Fruit fly (Drosophila melanogaster) whole organism, embryonic: Measurements from ENCODE around the gene Slimp.
A peak's percentile ranks its signal among the peaks of the same experiment; 100 is the strongest.

ENCODE experiments used
- Asciz ChIP-seq: fragments of 200-800 bp; sonication (Bioruptor generic); optimal IDR thresholded peaks from 2 replicates; lab custom pipeline; 2017; ENCODE audit warnings: missing biosample characterization, mild to moderate bottlenecking, missing genetic modification characterization, missing genetic modification reagents
- Bgb ChIP-seq: fragments of 200-800 bp; sonication (Bioruptor generic); IDR thresholded peaks from 2 replicates; pipeline ENCODE4 v1.3.6; 2022; ENCODE audit warnings: missing biosample characterization, missing genetic modification characterization; ENCODE audit not compliant: partially characterized antibody
- CG10366 ChIP-seq: fragments of 200-800 bp; sonication (Bioruptor generic); IDR thresholded peaks from 2 replicates; pipeline ENCODE4 v1.3.6; 2022; ENCODE audit warnings: missing biosample characterization, missing genetic modification characterization
- CG10565 ChIP-seq: fragments of 200-800 bp; sonication (Bioruptor generic); optimal IDR thresholded peaks from 3 replicates; lab custom pipeline; 2016; ENCODE audit warnings: missing biosample characterization, mild to moderate bottlenecking, missing genetic modification characterization
- CG11560 ChIP-seq: fragments of 200-800 bp; sonication (Bioruptor generic); IDR thresholded peaks from 3 replicates; pipeline ENCODE4 v1.3.6; 2022; ENCODE audit warnings: missing biosample characterization, missing genetic modification characterization
- CG11696 ChIP-seq: fragments of 200-800 bp; sonication (Bioruptor generic); IDR thresholded peaks from 2 replicates; pipeline ENCODE4 v1.3.6; 2022; ENCODE audit warnings: missing biosample characterization, missing genetic modification characterization
- CG13287 ChIP-seq: fragments of 200-800 bp; sonication (Bioruptor generic); IDR thresholded peaks from 2 replicates; pipeline ENCODE4 v1.3.6; 2022; ENCODE audit warnings: missing biosample characterization, missing genetic modification characterization; ENCODE audit not compliant: partially characterized antibody
- CG14710 ChIP-seq: fragments of 200-800 bp; sonication (Bioruptor generic); optimal IDR thresholded peaks from 3 replicates; lab custom pipeline; 2019; ENCODE audit warnings: missing biosample characterization, mild to moderate bottlenecking, missing genetic modification characterization, moderate library complexity
- CG1603 ChIP-seq: fragments of 200-800 bp; sonication (Bioruptor generic); optimal IDR thresholded peaks from 2 replicates; lab custom pipeline; 2019; ENCODE audit warnings: missing biosample characterization, mild to moderate bottlenecking, missing genetic modification characterization, moderate library complexity
- CG17385 ChIP-seq: fragments of 200-800 bp; sonication (Bioruptor generic); optimal IDR thresholded peaks from 3 replicates; lab custom pipeline; 2018; ENCODE audit warnings: missing biosample characterization, mild to moderate bottlenecking, missing genetic modification characterization
- CG17568 ChIP-seq: fragments of 200-800 bp; sonication (Bioruptor generic); optimal IDR thresholded peaks from 2 replicates; lab custom pipeline; 2018; ENCODE audit warnings: missing biosample characterization, mild to moderate bottlenecking, missing genetic modification characterization, moderate library complexity
- CG18262 ChIP-seq: fragments of 200-800 bp; optimal IDR thresholded peaks from 3 replicates; lab custom pipeline; 2019; ENCODE audit warnings: missing biosample characterization, mild to moderate bottlenecking, missing genetic modification characterization, moderate library complexity
- CG31224 ChIP-seq: fragments of 200-800 bp; sonication (Bioruptor generic); IDR thresholded peaks from 2 replicates; pipeline ENCODE4 v1.3.6; 2022; ENCODE audit warnings: missing biosample characterization, missing genetic modification characterization
- CG32767 ChIP-seq: fragments of 200-800 bp; sonication (Bioruptor generic); IDR thresholded peaks from 2 replicates; pipeline ENCODE4 v1.3.6; 2022; ENCODE audit warnings: missing biosample characterization, missing genetic modification characterization
- CG32772 ChIP-seq: fragments of 200-800 bp; sonication (Bioruptor generic); IDR thresholded peaks from 2 replicates; pipeline ENCODE4 v1.3.6; 2022; ENCODE audit warnings: missing biosample characterization, missing genetic modification characterization
- CG3847 ChIP-seq: fragments of 200-800 bp; sonication (Bioruptor generic); IDR thresholded peaks from 2 replicates; pipeline ENCODE4 v1.3.6; 2022; ENCODE audit warnings: missing biosample characterization, missing genetic modification characterization
- CG43689 ChIP-seq: fragments of 200-800 bp; sonication (Bioruptor generic); IDR thresholded peaks from 2 replicates; pipeline ENCODE4 v1.3.6; 2022; ENCODE audit warnings: missing biosample characterization, missing genetic modification characterization
- CG7556 ChIP-seq: fragments of 200-800 bp; sonication (Bioruptor generic); optimal IDR thresholded peaks from 2 replicates; lab custom pipeline; 2017; ENCODE audit warnings: missing biosample characterization, mild to moderate bottlenecking, missing genetic modification characterization
- CG7786 ChIP-seq: fragments of 200-800 bp; sonication (Bioruptor generic); optimal IDR thresholded peaks from 2 replicates; lab custom pipeline; 2016; ENCODE audit warnings: missing biosample characterization, missing genetic modification characterization
- CG7963 ChIP-seq: fragments of 200-800 bp; sonication (Bioruptor generic); IDR thresholded peaks from 3 replicates; pipeline ENCODE4 v1.3.6; 2022; ENCODE audit warnings: missing biosample characterization, missing genetic modification characterization; ENCODE audit not compliant: partially characterized antibody
- CG8290 ChIP-seq, 3 experiments: fragments of 200-800 bp; sonication (Bioruptor generic); optimal IDR thresholded peaks; 2 replicates each; lab custom pipeline; 2016 to 2019; ENCODE audit warnings: missing biosample characterization in 3 of 3, missing genetic modification characterization in 3 of 3, mild to moderate bottlenecking in 2 of 3, moderate library complexity in 1 of 3
- CG9876 ChIP-seq: fragments of 200-800 bp; sonication (Bioruptor generic); optimal IDR thresholded peaks from 2 replicates; lab custom pipeline; 2016; ENCODE audit warnings: missing biosample characterization, missing genetic modification characterization
- Doc2 ChIP-seq: fragments of 200-800 bp; sonication (Bioruptor generic); IDR thresholded peaks from 2 replicates; pipeline ENCODE4 v1.3.6; 2022; ENCODE audit warnings: missing biosample characterization, missing genetic modification characterization
- Ets65A ChIP-seq: fragments of 200-800 bp; sonication (Bioruptor generic); peaks from one replicate; lab custom pipeline; 2016; ENCODE audit warnings: missing biosample characterization, missing genetic modification characterization
- Ets97D ChIP-seq: fragments of 200-800 bp; sonication (Bioruptor generic); optimal IDR thresholded peaks from 3 replicates; lab custom pipeline; 2016; ENCODE audit warnings: missing biosample characterization, missing genetic modification characterization
- H2.0 ChIP-seq: fragments of 200-800 bp; sonication (Bioruptor generic); IDR thresholded peaks from 2 replicates; pipeline ENCODE4 v1.3.6; 2022; ENCODE audit warnings: missing biosample characterization, missing genetic modification characterization
- Hsf ChIP-seq: fragments of 200-800 bp; sonication (Bioruptor generic); optimal IDR thresholded peaks from 3 replicates; lab custom pipeline; 2016; ENCODE audit warnings: missing biosample characterization, missing genetic modification characterization
- PHDP ChIP-seq: fragments of 200-800 bp; sonication (Bioruptor generic); optimal IDR thresholded peaks from 3 replicates; lab custom pipeline; 2018; ENCODE audit warnings: missing biosample characterization, mild to moderate bottlenecking, missing genetic modification characterization, moderate library complexity
- Rx ChIP-seq: fragments of 200-800 bp; sonication (Bioruptor generic); IDR thresholded peaks from 2 replicates; pipeline ENCODE4 v1.3.6; 2022; ENCODE audit warnings: missing biosample characterization, missing genetic modification characterization
- Sry-δ ChIP-seq: fragments of 200-800 bp; sonication (Bioruptor generic); optimal IDR thresholded peaks from 2 replicates; lab custom pipeline; 2016; ENCODE audit warnings: missing biosample characterization, missing genetic modification characterization
- ac ChIP-seq: fragments of 200-800 bp; sonication (Bioruptor generic); optimal IDR thresholded peaks from 3 replicates; lab custom pipeline; 2017; ENCODE audit warnings: missing biosample characterization, mild to moderate bottlenecking, missing genetic modification characterization
- ash1 ChIP-seq: fragments of 200-800 bp; sonication (Bioruptor generic); optimal IDR thresholded peaks from 2 replicates; lab custom pipeline; 2018; ENCODE audit warnings: missing biosample characterization, mild to moderate bottlenecking, missing genetic modification characterization
- dmrt99B ChIP-seq: fragments of 200-800 bp; sonication (Bioruptor generic); optimal IDR thresholded peaks from 2 replicates; lab custom pipeline; 2018; ENCODE audit warnings: missing biosample characterization, mild to moderate bottlenecking, missing genetic modification characterization, moderate library complexity
- dysf ChIP-seq: fragments of 200-800 bp; sonication (Bioruptor generic); IDR thresholded peaks from 3 replicates; pipeline ENCODE4 v1.3.6; 2022; ENCODE audit warnings: missing biosample characterization, missing genetic modification characterization
- fd3F ChIP-seq: fragments of 200-800 bp; sonication (Bioruptor generic); optimal IDR thresholded peaks from 2 replicates; lab custom pipeline; 2018; ENCODE audit warnings: missing biosample characterization, mild to moderate bottlenecking, missing genetic modification characterization, moderate library complexity
- ftz-f1 ChIP-seq: fragments of 200-800 bp; sonication (Bioruptor generic); optimal IDR thresholded peaks from 2 replicates; lab custom pipeline; 2016; ENCODE audit warnings: missing biosample characterization, missing genetic modification characterization
- fu2 ChIP-seq: fragments of 200-800 bp; sonication (Bioruptor generic); optimal IDR thresholded peaks from 2 replicates; lab custom pipeline; 2016; ENCODE audit warnings: missing biosample characterization, missing genetic modification characterization
- gce ChIP-seq: fragments of 200-800 bp; sonication (Bioruptor generic); IDR thresholded peaks from 3 replicates; pipeline ENCODE4 v1.3.6; 2022; ENCODE audit warnings: missing biosample characterization, missing genetic modification characterization
- gem ChIP-seq: fragments of 200-800 bp; sonication (Bioruptor generic); optimal IDR thresholded peaks from 2 replicates; lab custom pipeline; 2019; ENCODE audit warnings: missing biosample characterization, mild to moderate bottlenecking, missing genetic modification characterization, moderate library complexity
- gfzf ChIP-seq: fragments of 200-800 bp; sonication (Bioruptor generic); optimal IDR thresholded peaks from 2 replicates; lab custom pipeline; 2016; ENCODE audit warnings: missing biosample characterization, mild to moderate bottlenecking, missing genetic modification characterization, moderate library complexity
- her ChIP-seq: fragments of 200-800 bp; sonication (Bioruptor generic); optimal IDR thresholded peaks from 2 replicates; lab custom pipeline; 2016; ENCODE audit warnings: missing biosample characterization, missing genetic modification characterization
- kay ChIP-seq: fragments of 200-800 bp; sonication (Bioruptor generic); optimal IDR thresholded peaks from 2 replicates; lab custom pipeline; 2016; ENCODE audit warnings: missing biosample characterization, missing genetic modification characterization
- ken ChIP-seq: fragments of 200-800 bp; sonication (Bioruptor generic); IDR thresholded peaks from 3 replicates; pipeline ENCODE4 v1.3.6; 2022; ENCODE audit warnings: missing biosample characterization, missing genetic modification characterization
- klu ChIP-seq: fragments of 200-800 bp; sonication (Bioruptor generic); IDR thresholded peaks from 2 replicates; pipeline ENCODE4 v1.3.6; 2022; ENCODE audit warnings: missing biosample characterization, missing genetic modification characterization
- mam ChIP-seq: fragments of 200-800 bp; sonication (Bioruptor generic); optimal IDR thresholded peaks from 3 replicates; lab custom pipeline; 2016; ENCODE audit warnings: missing biosample characterization, missing genetic modification characterization
- pb ChIP-seq: fragments of 200-800 bp; sonication (Bioruptor generic); optimal IDR thresholded peaks from 3 replicates; lab custom pipeline; 2016; ENCODE audit warnings: missing biosample characterization, missing genetic modification characterization
- pho ChIP-seq: fragments of 200-800 bp; sonication (Bioruptor generic); optimal IDR thresholded peaks from 2 replicates; lab custom pipeline; 2016; ENCODE audit warnings: missing biosample characterization, missing genetic modification characterization
- prd ChIP-seq, 3 experiments: fragments of >200 bp in 2 of 3; fragments of 200-800 bp in 1 of 3; sonication (Bioruptor generic) in 1 of 3; optimal IDR thresholded peaks in 2 of 3; IDR thresholded peaks in 1 of 3; 2 replicates in 2 of 3; 3 replicates in 1 of 3; pipeline versions ENCODE4 v1.3.6 to Lab custom; 2017 to 2022; ENCODE audit warnings: missing biosample characterization in 1 of 3, missing genetic modification characterization in 1 of 3
- sens ChIP-seq: fragments of 200-800 bp; sonication (Bioruptor generic); peaks from one replicate; lab custom pipeline; 2016; ENCODE audit warnings: missing biosample characterization, missing genetic modification characterization
- vvl ChIP-seq: fragments of 200-800 bp; sonication (Bioruptor generic); IDR thresholded peaks from 2 replicates; pipeline ENCODE4 v1.3.6; 2022; ENCODE audit warnings: missing biosample characterization, missing genetic modification characterization
- zen2 ChIP-seq: fragments of 200-800 bp; sonication (Bioruptor generic); IDR thresholded peaks from 3 replicates; pipeline ENCODE4 v1.3.6; 2022; ENCODE audit warnings: missing biosample characterization, missing genetic modification characterization; ENCODE audit not compliant: partially characterized antibody

The Slimp gene

DNA sequence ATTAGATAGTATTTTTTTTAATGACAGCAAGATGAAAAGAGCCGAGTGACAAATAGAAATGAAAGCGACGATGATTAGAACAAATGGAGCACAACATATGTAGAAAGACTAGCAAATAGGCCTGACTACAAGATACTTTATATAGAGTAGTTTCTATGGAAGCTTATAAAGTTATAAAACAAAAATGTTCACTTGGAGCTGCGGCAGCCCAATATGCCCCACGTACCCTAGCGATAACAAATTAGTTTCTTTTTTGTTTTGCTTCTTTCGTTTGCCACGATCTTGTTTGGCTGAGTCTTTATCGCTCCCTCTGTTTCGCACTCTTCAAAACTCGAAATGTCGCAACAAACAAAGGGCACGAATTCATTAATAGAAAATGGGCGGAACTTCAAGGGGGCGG, 48.0 kb downstream of the Slimp start (continued):
- no peak for TF ChIP-seq CG43689
- 0 out of 2 replicates have a peak, but pooled peaks have one; percentile 22 for TF ChIP-seq CG3847
- TF ChIP-seq fd3F, result no peak
- no peak for TF ChIP-seq CG9876 (GFP tag; lab: Kevin White, UChicago)
- TF ChIP-seq pb (GFP tag; lab: Kevin White, UChicago), result no peak
- TF ChIP-seq CG1603 (tag; lab: Kevin White, UChicago), result no peak
- TF ChIP-seq Hsf (GFP tag; lab: Kevin White, UChicago), result peak; percentile 2
- peak; percentile 47 for TF ChIP-seq mam (GFP tag; lab: Kevin White, UChicago)
- TF ChIP-seq PHDP (tag; lab: Kevin White, UChicago), result peak; percentile 37
- no peak for TF ChIP-seq CG7963 (GFP tag; lab: Robert Waterston, UW)
- peak; percentile 1 for TF ChIP-seq her (GFP tag; lab: Kevin White, UChicago)
- TF ChIP-seq H2.0 (GFP tag; lab: Robert Waterston, UW), result 0 out of 2 replicates have a peak, but pooled peaks have one; percentile 9
- TF ChIP-seq kay (GFP tag; lab: Kevin White, UChicago), result peak; percentile 8
- TF ChIP-seq Asciz, result no peak
- no peak for TF ChIP-seq ac (GFP tag; lab: Kevin White, UChicago)
- TF ChIP-seq CG7556, result no peak
- TF ChIP-seq Doc2 (GFP tag; lab: Robert Waterston, UW), result no peak
- TF ChIP-seq CG11560 (tag; lab: Robert Waterston, UW), result no peak
- TF ChIP-seq dmrt99B (tag; lab: Kevin White, UChicago), result peak; percentile 49
- TF ChIP-seq CG7786 (GFP tag; lab: Kevin White, UChicago), result peak; percentile 12
- no peak for TF ChIP-seq Bgb
- TF ChIP-seq sens (GFP tag; lab: Kevin White, UChicago), result peak; percentile 76
- TF ChIP-seq gem (tag; lab: Kevin White, UChicago), result peak; percentile 43
- TF ChIP-seq klu, result no peak
- peak; percentile 49 for TF ChIP-seq Ets65A
- TF ChIP-seq fu2 (GFP tag; lab: Kevin White, UChicago), result no peak
- peak; percentile 22 for TF ChIP-seq CG18262
- TF ChIP-seq CG32767, result no peak
- TF ChIP-seq CG14710 (tag; lab: Kevin White, UChicago), result no peak
- peak; percentile 25 for TF ChIP-seq pho (GFP tag; lab: Kevin White, UChicago)
- TF ChIP-seq prd (optimal IDR thresholded peaks at IDR 0.05; lab: Kevin White, UChicago), result no peak
- peak; percentile 37; the same call in 2 of the 3 replicates for TF ChIP-seq prd (GFP tag; IDR thresholded peaks at IDR 0.05; lab: Robert Waterston, UW)
- TF ChIP-seq vvl (GFP tag; lab: Robert Waterston, UW), result peak; percentile 56
- TF ChIP-seq CG10366 (GFP tag; lab: Robert Waterston, UW), result peak; percentile 11; the same call in 1 of the 2 replicates
- TF ChIP-seq zen2 (GFP tag; lab: Robert Waterston, UW), result no peak
- TF ChIP-seq ash1 (GFP tag; lab: Kevin White, UChicago), result no peak
- no peak for TF ChIP-seq CG31224 (GFP tag; lab: Robert Waterston, UW)
- no peak for TF ChIP-seq CG10565
- no peak for TF ChIP-seq CG8290 (GFP tag; optimal IDR thresholded peaks at IDR 0.05; lab: Kevin White, UChicago)
- TF ChIP-seq CG8290 (tag; optimal IDR thresholded peaks at IDR 0.05; lab: Kevin White, UChicago), result peak in 1 of 2 experiments; percentile 2
- TF ChIP-seq ftz-f1 (GFP tag; lab: Kevin White, UChicago), result no peak
- TF ChIP-seq CG13287 (GFP tag; lab: Robert Waterston, UW), result no peak
- no peak for TF ChIP-seq CG17568 (GFP tag; lab: Kevin White, UChicago)
- 0 out of 2 replicates have a peak, but pooled peaks have one; percentile 18 for TF ChIP-seq CG32772 (GFP tag; lab: Robert Waterston, UW)
- TF ChIP-seq Sry-δ (GFP tag; lab: Kevin White, UChicago), result no peak
- no peak for TF ChIP-seq Ets97D
- no peak for TF ChIP-seq Rx
- TF ChIP-seq gfzf (GFP tag; lab: Kevin White, UChicago), result no peak
- no peak for TF ChIP-seq gce (GFP tag; lab: Robert Waterston, UW)
- TF ChIP-seq CG11696, result no peak
- TF ChIP-seq ken (GFP tag; lab: Robert Waterston, UW), result no peak
- peak; percentile 3 for TF ChIP-seq CG17385 (GFP tag; lab: Kevin White, UChicago)
- TF ChIP-seq dysf (GFP tag; lab: Robert Waterston, UW), result peak; percentile 55; the same call in 2 of the 3 replicates
